Worm (Caenorhabditis elegans) whole organism, late embryonic: ENCODE measurements around the gene ula-1.

ENCODE experiments used
- ceh-45 ChIP-seq: fragments of 200-800 bp; sonication (Bioruptor generic); IDR thresholded peaks from 2 replicates; pipeline ENCODE4 v1.3.6; 2022; ENCODE audit warnings: missing genetic modification reagents, missing genetic modification characterization, missing compliant biosample characterization
- hlh-15 ChIP-seq: sonication (generic microtip); optimal IDR thresholded peaks from 2 replicates; lab custom pipeline; 2016; ENCODE audit warnings: missing genetic modification characterization, missing compliant biosample characterization

DNA sequence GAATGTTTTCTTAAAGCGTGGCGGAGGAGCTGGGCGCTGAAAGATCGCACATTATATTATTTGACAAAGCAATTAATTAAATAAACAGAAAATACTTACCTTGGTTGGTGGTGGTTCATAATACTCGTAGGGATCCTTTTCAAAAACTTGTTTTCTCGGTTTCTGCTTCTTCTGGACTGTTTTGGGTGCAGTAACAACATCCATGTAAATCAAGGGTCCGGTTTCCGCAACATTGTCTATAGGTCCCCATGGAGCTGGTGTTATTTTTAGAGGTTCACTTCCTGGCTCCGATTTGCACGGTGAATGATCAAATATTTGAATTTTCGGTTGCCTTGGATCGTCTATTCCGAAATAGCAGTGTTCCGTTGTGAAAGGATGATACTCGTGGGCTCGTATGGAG, 4.0 kb upstream of the ula-1 start:
- no peak for TF ChIP-seq hlh-15 (tag; lab: Kevin White, UChicago)
- no peak for TF ChIP-seq ceh-45 (GFP tag; lab: Robert Waterston, UW)
